Fruit fly (Drosophila melanogaster) S2 (cell line): ENCODE data around the gene Vtld.

Source experiments
- CG8478 ChIP-seq: fragments of >200 bp; optimal IDR thresholded peaks from 2 replicates; lab custom pipeline; 2018
- CTCF ChIP-seq, 2 experiments: fragments of >200 bp; optimal IDR thresholded peaks; 2 replicates each; lab custom pipeline; 2018

DNA sequence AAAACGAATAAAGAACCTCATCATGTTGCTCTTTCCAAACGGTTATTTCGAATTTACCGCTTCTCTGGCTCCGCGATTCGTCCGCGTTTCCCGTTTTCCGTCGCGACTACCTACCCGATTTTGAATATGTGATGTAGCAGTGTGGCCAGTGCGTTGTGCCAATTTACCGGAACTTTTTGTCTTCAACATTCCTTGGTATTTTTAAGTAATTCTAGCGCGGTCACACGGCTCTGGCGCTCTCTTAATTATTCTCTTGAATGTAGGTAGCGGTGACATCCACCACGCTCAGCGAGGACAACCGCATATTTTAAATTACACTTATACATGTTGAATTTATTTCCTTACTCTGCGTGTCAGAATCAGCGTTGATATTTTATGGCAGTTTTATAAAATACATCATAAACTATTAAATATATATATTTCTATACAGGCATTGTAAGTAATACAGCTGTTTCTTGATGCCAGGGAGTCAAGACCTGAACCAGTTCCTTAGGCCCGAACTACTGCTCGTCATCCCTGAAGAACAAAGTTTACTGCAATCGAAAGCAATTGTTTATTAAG lies 33.3 kb downstream of the Vtld start, which contains the start of the genes CG42637, Gyc76C and SREBP:
- peak; percentile 19 to 55 for TF ChIP-seq CTCF (optimal IDR thresholded peaks at IDR 0.05; lab: Kevin White, UChicago)
- no peak for TF ChIP-seq CG8478 (lab: Kevin White, UChicago)
